Worm (Caenorhabditis elegans) whole organism, midembryonic: ENCODE measurements around the gene cyn-8.

Source experiments
- cog-1 ChIP-seq: sonication (generic microtip); optimal IDR thresholded peaks from 2 replicates; lab custom pipeline; 2016; ENCODE audit warnings: missing genetic modification characterization, missing compliant biosample characterization
- flt-1 ChIP-seq: fragments of 200-800 bp; sonication (Bioruptor generic); IDR thresholded peaks from 2 replicates; pipeline ENCODE4 v1.3.6; 2022; ENCODE audit warnings: missing genetic modification characterization, missing compliant biosample characterization
- ref-1 ChIP-seq: fragments of 200-800 bp; sonication (Bioruptor generic); conservative IDR thresholded peaks from 2 replicates; pipeline ENCODE4 v1.3.6; 2022; ENCODE audit warnings: missing genetic modification reagents, missing genetic modification characterization, missing compliant biosample characterization
- tab-1 ChIP-seq: fragments of 200-800 bp; sonication (Bioruptor generic); IDR thresholded peaks from 2 replicates; pipeline ENCODE4 v1.3.6; 2022; ENCODE audit warnings: missing genetic modification characterization, missing compliant biosample characterization
- ztf-23 ChIP-seq: fragments of 200-800 bp; sonication (Bioruptor generic); IDR thresholded peaks from 2 replicates; pipeline ENCODE4 v1.3.6; 2022; ENCODE audit warnings: missing genetic modification reagents, missing genetic modification characterization, missing compliant biosample characterization
- ztf-29 ChIP-seq: fragments of 200-800 bp; sonication (Bioruptor generic); IDR thresholded peaks from 2 replicates; pipeline ENCODE4 v1.3.6; 2022; ENCODE audit warnings: missing genetic modification reagents, missing genetic modification characterization, missing compliant biosample characterization

- TF ChIP-seq ztf-23 (GFP tag; lab: Robert Waterston, UW) (no peak), cog-1 (tag; lab: Kevin White, UChicago) (no peak), ztf-29 (GFP tag; lab: Robert Waterston, UW) (no peak), tab-1 (no peak), ref-1 (no peak), flt-1 (GFP tag; lab: Robert Waterston, UW) (no peak)
Observed at ce11 chrX:8929688-8930087, 18.6 kb downstream of the cyn-8 start.
